Worm (Caenorhabditis elegans) whole organism, late embryonic: Measurements from ENCODE around the gene sri-65.

Source experiments
- F13H6.1 ChIP-seq: sonication (generic microtip); optimal IDR thresholded peaks from 2 replicates; lab custom pipeline; 2016; ENCODE audit warnings: missing genetic modification characterization, missing compliant biosample characterization
- K02D7.2 ChIP-seq: sonication (generic microtip); optimal IDR thresholded peaks from 2 replicates; lab custom pipeline; 2017; ENCODE audit warnings: mild to moderate bottlenecking, missing genetic modification characterization, missing compliant biosample characterization
- ceh-24 ChIP-seq: sonication (generic microtip); optimal IDR thresholded peaks from 2 replicates; lab custom pipeline; 2016; ENCODE audit warnings: mild to moderate bottlenecking, missing genetic modification characterization, missing compliant biosample characterization
- eyg-1 ChIP-seq: sonication (generic microtip); optimal IDR thresholded peaks from 2 replicates; lab custom pipeline; 2016; ENCODE audit warnings: missing genotype, missing genetic modification characterization, missing compliant biosample characterization
- fkh-6 ChIP-seq: sonication (generic microtip); optimal IDR thresholded peaks from 2 replicates; lab custom pipeline; 2016; ENCODE audit warnings: missing genetic modification characterization, missing compliant biosample characterization
- nfya-1 ChIP-seq: sonication (generic microtip); optimal IDR thresholded peaks from 2 replicates; lab custom pipeline; 2017; ENCODE audit warnings: missing genetic modification characterization, mild to moderate bottlenecking, missing compliant biosample characterization, antibody characterized with exemption, moderate library complexity
- nhr-11 ChIP-seq: fragments of 150-350 bp; optimal IDR thresholded peaks from 2 replicates; lab custom pipeline; 2014; ENCODE audit warnings: missing biosample characterization, missing genetic modification characterization
- pax-1 ChIP-seq: fragments of 150-350 bp; optimal IDR thresholded peaks from 2 replicates; lab custom pipeline; 2014; ENCODE audit warnings: missing biosample characterization, missing genetic modification characterization
- pha-4 ChIP-seq: fragments of 150-350 bp; optimal IDR thresholded peaks from 2 replicates; lab custom pipeline; 2018; ENCODE audit warnings: missing biosample characterization, missing genetic modification reagents, missing genetic modification characterization
- pqm-1 ChIP-seq: sonication (generic microtip); optimal IDR thresholded peaks from 2 replicates; lab custom pipeline; 2016; ENCODE audit warnings: missing genetic modification characterization, missing compliant biosample characterization
- ref-2 ChIP-seq: sonication (generic microtip); optimal IDR thresholded peaks from 2 replicates; lab custom pipeline; 2016; ENCODE audit warnings: missing genetic modification characterization, missing compliant biosample characterization
- tbx-7 ChIP-seq: sonication (generic microtip); optimal IDR thresholded peaks from 2 replicates; lab custom pipeline; 2016; ENCODE audit warnings: missing genotype, missing genetic modification characterization, missing compliant biosample characterization
- unc-86 ChIP-seq: sonication (generic microtip); optimal IDR thresholded peaks from 2 replicates; lab custom pipeline; 2016; ENCODE audit warnings: missing genetic modification characterization, missing compliant biosample characterization

ce11 chrV:16395739-16396138 lies 7.6 kb upstream of the sri-65 start, which contains the start of gene F13A7.12:
- TF ChIP-seq pha-4 (tag; lab: Kevin White, UChicago) (no peak), eyg-1 (no peak), unc-86 (tag; lab: Kevin White, UChicago) (no peak), ref-2 (tag; lab: Kevin White, UChicago) (no peak), tbx-7 (tag; lab: Kevin White, UChicago) (no peak), fkh-6 (tag; lab: Kevin White, UChicago) (no peak), pax-1 (tag; lab: Kevin White, UChicago) (no peak), ceh-24 (tag; lab: Kevin White, UChicago) (no peak), pqm-1 (tag; lab: Kevin White, UChicago) (no peak), nfya-1 (tag; lab: Kevin White, UChicago) (no peak), nhr-11 (tag; lab: Kevin White, UChicago) (no peak), K02D7.2 (tag; lab: Kevin White, UChicago) (no peak), F13H6.1 (tag; lab: Kevin White, UChicago) (no peak)
